Fruit fly (Drosophila melanogaster) whole organism, embryonic: ENCODE data around the gene eIF4H2.
A peak's percentile ranks its signal among the peaks of the same experiment; 100 is the strongest.

Experiments used
- BtbVII ChIP-seq: fragments of 200-800 bp; sonication (Bioruptor generic); optimal IDR thresholded peaks from 3 replicates; lab custom pipeline; 2017; ENCODE audit warnings: missing biosample characterization, mild to moderate bottlenecking, missing genetic modification characterization
- CG12155 ChIP-seq: fragments of 200-800 bp; sonication (Bioruptor generic); optimal IDR thresholded peaks from 3 replicates; lab custom pipeline; 2016; ENCODE audit warnings: missing biosample characterization, missing genetic modification characterization
- CG12219 ChIP-seq: fragments of 200-800 bp; sonication (Bioruptor generic); optimal IDR thresholded peaks from 3 replicates; lab custom pipeline; 2018; ENCODE audit warnings: missing biosample characterization, mild to moderate bottlenecking, missing genetic modification characterization
- CG12391 ChIP-seq: fragments of 200-800 bp; sonication (Bioruptor generic); optimal IDR thresholded peaks from 3 replicates; lab custom pipeline; 2018; ENCODE audit warnings: missing biosample characterization, mild to moderate bottlenecking, missing genetic modification characterization, moderate library complexity
- CG13424 ChIP-seq: fragments of 200-800 bp; sonication (Bioruptor generic); optimal IDR thresholded peaks from 2 replicates; lab custom pipeline; 2019; ENCODE audit warnings: missing biosample characterization, mild to moderate bottlenecking, missing genetic modification characterization, moderate library complexity
- CG15514 ChIP-seq: fragments of 200-800 bp; sonication (Bioruptor generic); optimal IDR thresholded peaks from 3 replicates; lab custom pipeline; 2017; ENCODE audit warnings: missing biosample characterization, missing genetic modification characterization, mild to moderate bottlenecking, moderate library complexity, missing genetic modification reagents
- CG2116 ChIP-seq: fragments of 200-800 bp; sonication (Bioruptor generic); optimal IDR thresholded peaks from 3 replicates; lab custom pipeline; 2018; ENCODE audit warnings: missing biosample characterization, mild to moderate bottlenecking, missing genetic modification characterization
- CG2120 ChIP-seq: fragments of 200-800 bp; sonication (Bioruptor generic); optimal IDR thresholded peaks from 3 replicates; lab custom pipeline; 2016; ENCODE audit warnings: missing biosample characterization, missing genetic modification characterization
- CG2678 ChIP-seq: fragments of 200-800 bp; sonication (Bioruptor generic); optimal IDR thresholded peaks from 3 replicates; lab custom pipeline; 2019; ENCODE audit warnings: missing biosample characterization, mild to moderate bottlenecking, missing genetic modification characterization, moderate library complexity
- CG2889 ChIP-seq: fragments of 200-800 bp; sonication (Bioruptor generic); IDR thresholded peaks from 3 replicates; pipeline ENCODE4 v1.3.6; 2022; ENCODE audit warnings: missing biosample characterization, missing genetic modification characterization
- CG3726 ChIP-seq: fragments of 200-800 bp; sonication (Bioruptor generic); IDR thresholded peaks from 3 replicates; pipeline ENCODE4, ENCODE4 v1.3.6; 2022; ENCODE audit warnings: missing biosample characterization, missing genetic modification characterization
- CG4404 ChIP-seq: fragments of 200-800 bp; sonication (Bioruptor generic); IDR thresholded peaks from 2 replicates; pipeline ENCODE4 v1.3.6; 2022; ENCODE audit warnings: missing biosample characterization, missing genetic modification characterization
- CG4424 ChIP-seq: fragments of 200-800 bp; sonication (Bioruptor generic); optimal IDR thresholded peaks from 3 replicates; lab custom pipeline; 2016; ENCODE audit warnings: missing biosample characterization, missing genetic modification characterization
- CG4820 ChIP-seq: fragments of 200-800 bp; sonication (Bioruptor generic); optimal IDR thresholded peaks from 3 replicates; lab custom pipeline; 2016; ENCODE audit warnings: missing biosample characterization, missing genetic modification characterization
- CG6689 ChIP-seq: fragments of 200-800 bp; sonication (Bioruptor generic); IDR thresholded peaks from 2 replicates; pipeline ENCODE4 v1.3.6; 2022; ENCODE audit warnings: missing biosample characterization, missing genetic modification characterization
- CG7839 ChIP-seq: fragments of 200-800 bp; sonication (Bioruptor generic); optimal IDR thresholded peaks from 3 replicates; lab custom pipeline; 2018; ENCODE audit warnings: missing biosample characterization, mild to moderate bottlenecking, missing genetic modification characterization, moderate library complexity
- CG8290 ChIP-seq, 3 experiments: fragments of 200-800 bp; sonication (Bioruptor generic); optimal IDR thresholded peaks; 2 replicates each; lab custom pipeline; 2016 to 2019; ENCODE audit warnings: missing biosample characterization in 3 of 3, missing genetic modification characterization in 3 of 3, mild to moderate bottlenecking in 2 of 3, moderate library complexity in 1 of 3
- Chrac-16 ChIP-seq: fragments of 200-800 bp; sonication (Bioruptor generic); optimal IDR thresholded peaks from 3 replicates; lab custom pipeline; 2016; ENCODE audit warnings: missing biosample characterization, missing genetic modification characterization
- Fer2 ChIP-seq: fragments of 200-800 bp; sonication (Bioruptor generic); optimal IDR thresholded peaks from 2 replicates; lab custom pipeline; 2018; ENCODE audit warnings: missing biosample characterization, mild to moderate bottlenecking, missing genetic modification characterization, moderate library complexity
- Gug ChIP-seq: fragments of 200-800 bp; sonication (Bioruptor generic); IDR thresholded peaks from 4 replicates; pipeline ENCODE4 v1.3.6; 2022; ENCODE audit warnings: missing biosample characterization, missing genetic modification characterization
- HLH3B ChIP-seq: fragments of 200-800 bp; sonication (Bioruptor generic); IDR thresholded peaks from 2 replicates; pipeline ENCODE4 v1.3.6; 2022; ENCODE audit warnings: missing biosample characterization, missing genetic modification characterization
- Hand ChIP-seq: fragments of 200-800 bp; sonication (Bioruptor generic); optimal IDR thresholded peaks from 2 replicates; lab custom pipeline; 2017; ENCODE audit warnings: mild to moderate bottlenecking, missing biosample characterization, missing genetic modification reagents, missing genetic modification characterization
- Hr51 ChIP-seq, 2 experiments: fragments of 200-800 bp; sonication (Bioruptor generic); optimal IDR thresholded peaks; 2 replicates in 1 of 2; 3 replicates in 1 of 2; lab custom pipeline; 2016 to 2018; ENCODE audit warnings: missing biosample characterization in 2 of 2, missing genetic modification characterization in 2 of 2, mild to moderate bottlenecking in 1 of 2, moderate library complexity in 1 of 2
- Sox102F ChIP-seq: fragments of 200-800 bp; sonication (Bioruptor generic); optimal IDR thresholded peaks from 2 replicates; lab custom pipeline; 2018; ENCODE audit warnings: missing biosample characterization, mild to moderate bottlenecking, missing genetic modification characterization, moderate library complexity
- Tbp ChIP-seq: fragments of >200 bp; optimal IDR thresholded peaks from 2 replicates; lab custom pipeline; 2018; ENCODE audit warnings: missing biosample characterization, missing genetic modification characterization
- Xrp1 ChIP-seq: fragments of 200-800 bp; sonication (Bioruptor generic); IDR thresholded peaks from 2 replicates; pipeline ENCODE4 v1.3.6; 2022; ENCODE audit warnings: missing biosample characterization, missing genetic modification characterization
- ara ChIP-seq: fragments of 200-800 bp; sonication (Bioruptor generic); IDR thresholded peaks from 2 replicates; pipeline ENCODE4 v1.3.6; 2022; ENCODE audit warnings: missing biosample characterization, missing genetic modification characterization
- bsh ChIP-seq, 2 experiments: fragments of 200-800 bp; sonication (Bioruptor generic); optimal IDR thresholded peaks; 2 replicates each; lab custom pipeline; 2017 to 2018; ENCODE audit warnings: mild to moderate bottlenecking in 2 of 2, missing biosample characterization in 2 of 2, missing genetic modification characterization in 2 of 2, moderate library complexity in 1 of 2
- crol ChIP-seq: fragments of 200-800 bp; sonication (Bioruptor generic); IDR thresholded peaks from 2 replicates; pipeline ENCODE4 v1.3.6; 2022; ENCODE audit warnings: missing biosample characterization, missing genetic modification characterization
- dmrt11E ChIP-seq: fragments of 200-800 bp; sonication (Bioruptor generic); optimal IDR thresholded peaks from 3 replicates; lab custom pipeline; 2018; ENCODE audit warnings: missing biosample characterization, mild to moderate bottlenecking, missing genetic modification characterization, moderate library complexity
- dmrt99B ChIP-seq: fragments of 200-800 bp; sonication (Bioruptor generic); optimal IDR thresholded peaks from 2 replicates; lab custom pipeline; 2018; ENCODE audit warnings: missing biosample characterization, mild to moderate bottlenecking, missing genetic modification characterization, moderate library complexity
- dysf ChIP-seq: fragments of 200-800 bp; sonication (Bioruptor generic); IDR thresholded peaks from 3 replicates; pipeline ENCODE4 v1.3.6; 2022; ENCODE audit warnings: missing biosample characterization, missing genetic modification characterization
- fd96Cb ChIP-seq: fragments of 200-800 bp; sonication (Bioruptor generic); optimal IDR thresholded peaks from 2 replicates; lab custom pipeline; 2018; ENCODE audit warnings: missing biosample characterization, mild to moderate bottlenecking, missing genetic modification characterization, moderate library complexity
- grau ChIP-seq: fragments of 200-800 bp; optimal IDR thresholded peaks from 3 replicates; lab custom pipeline; 2019; ENCODE audit warnings: missing biosample characterization, mild to moderate bottlenecking, missing genetic modification characterization, moderate library complexity
- kni ChIP-seq: fragments of 200-800 bp; sonication (Bioruptor generic); optimal IDR thresholded peaks from 3 replicates; lab custom pipeline; 2017; ENCODE audit warnings: mild to moderate bottlenecking, missing biosample characterization, missing genetic modification reagents, missing genetic modification characterization
- lab ChIP-seq: fragments of 200-800 bp; sonication (Bioruptor generic); optimal IDR thresholded peaks from 3 replicates; lab custom pipeline; 2017; ENCODE audit warnings: missing biosample characterization, missing genetic modification characterization, mild to moderate bottlenecking, moderate library complexity, missing genetic modification reagents
- lilli ChIP-seq: fragments of 200-800 bp; sonication (Bioruptor generic); optimal IDR thresholded peaks from 3 replicates; lab custom pipeline; 2016; ENCODE audit warnings: missing biosample characterization, missing genetic modification characterization
- oc ChIP-seq: fragments of 200-800 bp; sonication (Bioruptor generic); optimal IDR thresholded peaks from 2 replicates; lab custom pipeline; 2018; ENCODE audit warnings: missing biosample characterization, mild to moderate bottlenecking, missing genetic modification characterization, moderate library complexity
- pan ChIP-seq, 4 experiments: fragments of >200 bp in 3 of 4; fragments of 200-800 bp in 1 of 4; sonication (Bioruptor generic) in 1 of 4; optimal IDR thresholded peaks in 3 of 4; IDR thresholded peaks in 1 of 4; 2 replicates each; pipeline versions ENCODE4 v1.3.6 to Lab custom; 2017 to 2022; ENCODE audit warnings: missing biosample characterization in 2 of 4, missing genetic modification characterization in 2 of 4, mixed read lengths in 1 of 4
- pho ChIP-seq: fragments of 200-800 bp; sonication (Bioruptor generic); optimal IDR thresholded peaks from 2 replicates; lab custom pipeline; 2016; ENCODE audit warnings: missing biosample characterization, missing genetic modification characterization
- prd ChIP-seq, 3 experiments: fragments of >200 bp in 2 of 3; fragments of 200-800 bp in 1 of 3; sonication (Bioruptor generic) in 1 of 3; optimal IDR thresholded peaks in 2 of 3; IDR thresholded peaks in 1 of 3; 2 replicates in 2 of 3; 3 replicates in 1 of 3; pipeline versions ENCODE4 v1.3.6 to Lab custom; 2017 to 2022; ENCODE audit warnings: missing biosample characterization in 1 of 3, missing genetic modification characterization in 1 of 3
- sens ChIP-seq: fragments of 200-800 bp; sonication (Bioruptor generic); peaks from one replicate; lab custom pipeline; 2016; ENCODE audit warnings: missing biosample characterization, missing genetic modification characterization
- unpg ChIP-seq: fragments of 200-800 bp; sonication (Bioruptor generic); optimal IDR thresholded peaks from 3 replicates; lab custom pipeline; 2018; ENCODE audit warnings: missing biosample characterization, mild to moderate bottlenecking, missing genetic modification characterization, moderate library complexity
- zf30C ChIP-seq: fragments of 200-800 bp; sonication (Bioruptor generic); optimal IDR thresholded peaks from 3 replicates; lab custom pipeline; 2018; ENCODE audit warnings: missing biosample characterization, mild to moderate bottlenecking, missing genetic modification characterization

eIF4H2 gene

dm6 chr3R:30699165-30699564, 26.7 kb upstream of the eIF4H2 start (continued):
- TF ChIP-seq CG4404 (0 out of 2 replicates have a peak, but pooled peaks have one; percentile 14), CG2678 (tag; lab: Kevin White, UChicago) (peak; percentile 4), prd (optimal IDR thresholded peaks at IDR 0.05; lab: Kevin White, UChicago) (no peak), prd (GFP tag; IDR thresholded peaks at IDR 0.05; lab: Robert Waterston, UW) (peak; percentile 35; the same call in 1 of the 3 replicates), zf30C (GFP tag; lab: Kevin White, UChicago) (peak; percentile 82), bsh (GFP tag; optimal IDR thresholded peaks at IDR 0.05; lab: Kevin White, UChicago) (peak in 1 of 2 experiments; percentile 48), CG3726 (no peak), CG13424 (tag; lab: Kevin White, UChicago) (peak; percentile 3), CG12391 (tag; lab: Kevin White, UChicago) (peak; percentile 16), dmrt11E (peak; percentile 38), oc (tag; lab: Kevin White, UChicago) (peak; percentile 63), kni (GFP tag; lab: Kevin White, UChicago) (peak; percentile 25)

dm6 chr3R:30706021-30706420, 19.9 kb upstream of the eIF4H2 start, which contains the start of gene CG31010:
Gene CG31010 (minus strand): TSS chr3R:30706121.
- no peak for TF ChIP-seq CG2678 (tag; lab: Kevin White, UChicago)
- peak; percentile 45 for TF ChIP-seq sens (GFP tag; lab: Kevin White, UChicago)

dm6 chr3R:30709270-30709669, 16.6 kb upstream of the eIF4H2 start:
- peak; percentile 11 for TF ChIP-seq Chrac-16
- TF ChIP-seq CG12219 (GFP tag; lab: Kevin White, UChicago) = no peak
- TF ChIP-seq crol (GFP tag; lab: Robert Waterston, UW) = no peak
- 0 out of 2 replicates have a peak, but pooled peaks have one; percentile 29 for TF ChIP-seq CG6689 (GFP tag; lab: Robert Waterston, UW)
- TF ChIP-seq BtbVII (GFP tag; lab: Kevin White, UChicago) = no peak
- peak; percentile 45 for TF ChIP-seq lab (GFP tag; lab: Kevin White, UChicago)
- TF ChIP-seq pho (GFP tag; lab: Kevin White, UChicago) = no peak
- peak; percentile 33 for TF ChIP-seq dmrt99B (tag; lab: Kevin White, UChicago)
- TF ChIP-seq dysf (GFP tag; lab: Robert Waterston, UW) = peak; percentile 42; the same call in 1 of the 3 replicates
- no peak for TF ChIP-seq CG8290 (GFP tag; optimal IDR thresholded peaks at IDR 0.05; lab: Kevin White, UChicago)
- TF ChIP-seq CG8290 (tag; optimal IDR thresholded peaks at IDR 0.05; lab: Kevin White, UChicago) = peak in 1 of 2 experiments; percentile 21
- TF ChIP-seq CG13424 (tag; lab: Kevin White, UChicago) = peak; percentile 3
- TF ChIP-seq Fer2 (tag; lab: Kevin White, UChicago) = no peak
- TF ChIP-seq unpg (GFP tag; lab: Kevin White, UChicago) = no peak
- TF ChIP-seq Xrp1 (GFP tag; lab: Robert Waterston, UW) = peak; percentile 29; the same call in 1 of the 2 replicates
- TF ChIP-seq Hr51 (GFP tag; optimal IDR thresholded peaks at IDR 0.05; lab: Kevin White, UChicago) = peak in 1 of 2 experiments; percentile 1
- peak; percentile 31 for TF ChIP-seq Sox102F
- TF ChIP-seq pan (optimal IDR thresholded peaks at IDR 0.05; lab: Kevin White, UChicago) = no peak
- TF ChIP-seq pan (GFP tag; optimal IDR thresholded peaks at IDR 0.05 in 1 of 2, IDR thresholded peaks at IDR 0.05 in 1 of 2) = peak in 1 of 2 experiments; percentile 52
- no peak for TF ChIP-seq Tbp (GFP tag; lab: Kevin White, UChicago)
- TF ChIP-seq fd96Cb (tag; lab: Kevin White, UChicago) = peak; percentile 1
- TF ChIP-seq grau (tag; lab: Kevin White, UChicago) = peak; percentile 12
- TF ChIP-seq CG15514 (GFP tag; lab: Kevin White, UChicago) = peak; percentile 15
- peak; percentile 4 for TF ChIP-seq CG12155 (GFP tag; lab: Kevin White, UChicago)
- peak; percentile 10 for TF ChIP-seq lilli (GFP tag; lab: Kevin White, UChicago)
- no peak for TF ChIP-seq CG2116 (GFP tag; lab: Kevin White, UChicago)
- no peak for TF ChIP-seq Hand (GFP tag; lab: Kevin White, UChicago)
- TF ChIP-seq CG7839 (tag; lab: Kevin White, UChicago) = peak; percentile 6
- TF ChIP-seq ara (GFP tag; lab: Robert Waterston, UW) = peak; percentile 41; the same call in 1 of the 2 replicates
- no peak for TF ChIP-seq HLH3B (GFP tag; lab: Robert Waterston, UW)
- TF ChIP-seq CG2120 = peak; percentile 36
- peak; percentile 8 for TF ChIP-seq CG12391 (tag; lab: Kevin White, UChicago)
- peak; percentile 16 for TF ChIP-seq CG4424 (GFP tag; lab: Kevin White, UChicago)
- TF ChIP-seq CG2889 (GFP tag; lab: Robert Waterston, UW) = peak; percentile 32; the same call in 1 of the 3 replicates
- peak; percentile 3 for TF ChIP-seq CG4820 (GFP tag; lab: Kevin White, UChicago)
- no peak for TF ChIP-seq Gug (GFP tag; lab: Robert Waterston, UW)
